Worm (Caenorhabditis elegans) whole organism, L4 larva: ENCODE data around the gene hpo-33.

Experiments used
- F10B5.3 ChIP-seq: sonication (generic microtip); optimal IDR thresholded peaks from 2 replicates; lab custom pipeline; 2016; ENCODE audit warnings: mild to moderate bottlenecking, missing genetic modification characterization, missing compliant biosample characterization
- F37D6.2 ChIP-seq: sonication (generic microtip); optimal IDR thresholded peaks from 2 replicates; lab custom pipeline; 2016; ENCODE audit warnings: mild to moderate bottlenecking, missing genetic modification characterization, missing compliant biosample characterization
- Y105C5A.15 ChIP-seq: fragments of 200-800 bp; sonication (Bioruptor generic); IDR thresholded peaks from 2 replicates; pipeline ENCODE4 v1.3.6; 2022; ENCODE audit warnings: missing genetic modification characterization, missing compliant biosample characterization
- Y48G9A.11 ChIP-seq: fragments of 200-800 bp; sonication (Bioruptor generic); IDR thresholded peaks from 2 replicates; pipeline ENCODE4 v1.3.6; 2022; ENCODE audit warnings: missing genetic modification reagents, missing genetic modification characterization, missing compliant biosample characterization
- aha-1 ChIP-seq: fragments of 150-350 bp; peaks from one replicate; lab custom pipeline; 2014; ENCODE audit warnings: missing biosample characterization, missing genetic modification characterization
- aly-2 ChIP-seq: sonication (generic microtip); optimal IDR thresholded peaks from 2 replicates; lab custom pipeline; 2018; ENCODE audit warnings: missing biosample characterization, missing genetic modification characterization
- ceh-28 ChIP-seq: fragments of 150-350 bp; optimal IDR thresholded peaks from 2 replicates; lab custom pipeline; 2014; ENCODE audit warnings: missing biosample characterization, missing genetic modification reagents, missing genetic modification characterization
- ceh-44 ChIP-seq: fragments of 200-800 bp; sonication (Bioruptor generic); IDR thresholded peaks from 2 replicates; pipeline ENCODE4 v1.3.6; 2022; ENCODE audit warnings: missing genetic modification reagents, missing genetic modification characterization, missing compliant biosample characterization
- daf-16 ChIP-seq, 3 experiments: sonication (generic microtip); optimal IDR thresholded peaks; 2 replicates each; lab custom pipeline; 2016 to 2017; ENCODE audit warnings: missing genetic modification characterization in 3 of 3, missing genetic modification reagents in 3 of 3, mild to moderate bottlenecking in 2 of 3, missing compliant biosample characterization in 2 of 3, missing biosample characterization in 1 of 3, moderate library complexity in 1 of 3
- daf-19 ChIP-seq: fragments of 200-800 bp; sonication (Bioruptor generic); conservative IDR thresholded peaks from 2 replicates; pipeline ENCODE4 v1.3.6; 2022; ENCODE audit warnings: missing genetic modification characterization, missing compliant biosample characterization
- egl-43 ChIP-seq: fragments of 200-800 bp; sonication (Bioruptor generic); IDR thresholded peaks from 2 replicates; pipeline ENCODE4 v1.3.6; 2022; ENCODE audit warnings: missing genetic modification reagents, missing genetic modification characterization, missing compliant biosample characterization
- fkh-10 ChIP-seq: fragments of 150-350 bp; optimal IDR thresholded peaks from 2 replicates; lab custom pipeline; 2014; ENCODE audit warnings: missing biosample characterization, missing genetic modification reagents, missing genetic modification characterization
- fos-1 ChIP-seq: fragments of 150-350 bp; optimal IDR thresholded peaks from 2 replicates; lab custom pipeline; 2014; ENCODE audit warnings: missing biosample characterization, missing genetic modification characterization
- gei-8 ChIP-seq: fragments of 200-800 bp; sonication (Bioruptor generic); optimal IDR thresholded peaks from 2 replicates; lab custom pipeline; 2018; ENCODE audit warnings: mild to moderate bottlenecking, missing genetic modification characterization, missing compliant biosample characterization
- hif-1 ChIP-seq, 2 experiments: sonication (generic microtip); optimal IDR thresholded peaks; 2 replicates each; lab custom pipeline; 2016 to 2017; ENCODE audit warnings: missing compliant biosample characterization in 2 of 2, missing genetic modification characterization in 2 of 2, missing genetic modification reagents in 2 of 2, missing genotype in 2 of 2, mild to moderate bottlenecking in 1 of 2
- hlh-30 ChIP-seq: sonication (generic microtip); optimal IDR thresholded peaks from 2 replicates; lab custom pipeline; 2017; ENCODE audit warnings: antibody characterized with exemption, mild to moderate bottlenecking, missing genetic modification characterization, missing compliant biosample characterization; ENCODE audit not compliant: insufficient read depth
- lin-38 ChIP-seq: fragments of 200-800 bp; sonication (Bioruptor generic); IDR thresholded peaks from 2 replicates; pipeline ENCODE4 v1.3.6; 2022; ENCODE audit warnings: missing genetic modification reagents, missing genetic modification characterization, missing compliant biosample characterization
- lsy-2 ChIP-seq, 2 experiments: fragments of 150-350 bp in 1 of 2; sonication (generic microtip) in 1 of 2; optimal IDR thresholded peaks; 2 replicates each; lab custom pipeline; 2014 to 2017; ENCODE audit warnings: missing biosample characterization in 2 of 2, missing genetic modification characterization in 2 of 2
- madf-5 ChIP-seq, 2 experiments: fragments of 200-800 bp; sonication (Bioruptor generic); IDR thresholded peaks; 2 replicates each; pipeline ENCODE4 v1.3.6; 2022; ENCODE audit warnings: missing compliant biosample characterization in 2 of 2, missing genetic modification characterization in 2 of 2
- mep-1 ChIP-seq: fragments of 150-350 bp; sonication (generic microtip); optimal IDR thresholded peaks from 3 replicates; lab custom pipeline; 2014; ENCODE audit warnings: missing biosample characterization, missing genetic modification characterization
- mes-2 ChIP-seq: sonication (generic microtip); optimal IDR thresholded peaks from 2 replicates; lab custom pipeline; 2016; ENCODE audit warnings: missing genotype, mild to moderate bottlenecking, missing genetic modification characterization, missing compliant biosample characterization; ENCODE audit not compliant: poor library complexity, severe bottlenecking
- mxl-2 ChIP-seq: fragments of 200-800 bp; sonication (Bioruptor generic); conservative IDR thresholded peaks from 2 replicates; pipeline ENCODE4 v1.3.6; 2022; ENCODE audit warnings: missing genetic modification reagents, missing genetic modification characterization, missing compliant biosample characterization
- nhr-11 ChIP-seq: fragments of 150-350 bp; optimal IDR thresholded peaks from 2 replicates; lab custom pipeline; 2014; ENCODE audit warnings: missing biosample characterization, missing genetic modification characterization
- nhr-25 ChIP-seq: sonication (generic microtip); optimal IDR thresholded peaks from 2 replicates; lab custom pipeline; 2017; ENCODE audit warnings: missing genetic modification characterization, mild to moderate bottlenecking, missing compliant biosample characterization, antibody characterized with exemption, moderate library complexity, borderline replicate concordance; ENCODE audit not compliant: insufficient read depth
- nhr-28 ChIP-seq: fragments of 150-350 bp; optimal IDR thresholded peaks from 2 replicates; lab custom pipeline; 2014; ENCODE audit warnings: missing biosample characterization, missing genetic modification characterization
- nhr-41 ChIP-seq: fragments of 200-800 bp; sonication (Bioruptor generic); IDR thresholded peaks from 2 replicates; pipeline ENCODE4 v1.3.6; 2022; ENCODE audit warnings: missing genetic modification reagents, missing genetic modification characterization, missing compliant biosample characterization
- nhr-48 ChIP-seq: sonication (generic microtip); optimal IDR thresholded peaks from 2 replicates; lab custom pipeline; 2016; ENCODE audit warnings: mild to moderate bottlenecking, missing genetic modification characterization, missing compliant biosample characterization
- nhr-6 ChIP-seq: fragments of 150-350 bp; optimal IDR thresholded peaks from 2 replicates; lab custom pipeline; 2014; ENCODE audit warnings: missing biosample characterization, missing genetic modification characterization
- nhr-77 ChIP-seq: fragments of 150-350 bp; optimal IDR thresholded peaks from 2 replicates; lab custom pipeline; 2014; ENCODE audit warnings: missing biosample characterization, missing genetic modification characterization
- rbr-2 ChIP-seq: sonication (generic microtip); optimal IDR thresholded peaks from 2 replicates; lab custom pipeline; 2016; ENCODE audit warnings: missing genotype, missing genetic modification characterization, missing compliant biosample characterization
- spr-1 ChIP-seq: sonication (generic microtip); optimal IDR thresholded peaks from 2 replicates; lab custom pipeline; 2016; ENCODE audit warnings: mild to moderate bottlenecking, missing genetic modification characterization, missing compliant biosample characterization
- tra-1 ChIP-seq: fragments of 200-800 bp; sonication (Bioruptor generic); IDR thresholded peaks from 2 replicates; pipeline ENCODE4 v1.3.6; 2022; ENCODE audit warnings: missing genetic modification reagents, missing genetic modification characterization, missing compliant biosample characterization
- unc-130 ChIP-seq: sonication (generic microtip); optimal IDR thresholded peaks from 2 replicates; lab custom pipeline; 2016; ENCODE audit warnings: missing genetic modification reagents, missing genetic modification characterization, missing compliant biosample characterization
- unc-39 ChIP-seq: sonication (generic microtip); optimal IDR thresholded peaks from 2 replicates; lab custom pipeline; 2017; ENCODE audit warnings: missing biosample characterization, missing genetic modification characterization

The hpo-33 gene

DNA sequence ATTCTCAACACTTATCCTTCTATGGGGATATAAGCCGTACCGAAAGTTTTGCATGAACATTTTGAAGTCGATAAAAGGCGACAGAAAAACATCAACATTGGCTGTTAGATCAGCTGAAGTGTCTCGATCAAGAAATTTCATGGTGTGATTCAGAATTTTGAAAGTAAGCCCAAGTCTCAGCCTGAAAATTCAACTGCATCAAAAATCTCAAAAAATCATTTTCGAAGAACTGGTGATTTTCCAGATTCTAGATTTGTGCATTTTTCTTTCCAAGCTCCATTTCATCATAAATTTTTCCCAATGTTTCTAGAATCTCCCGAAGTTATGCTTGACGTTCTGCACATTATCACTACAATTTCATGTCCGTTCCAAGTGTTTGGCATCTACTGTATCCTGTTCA lies 22.3 kb downstream of the hpo-33 start, which contains the start of gene srh-255:
srh-255 (plus strand) TSS at position 301 of the 400 bp plus-strand sequence.
- no peak for TF ChIP-seq daf-16 (GFP tag; optimal IDR thresholded peaks at IDR 0.05; lab: Kevin White, UChicago)
- no peak for TF ChIP-seq daf-16 (tag; optimal IDR thresholded peaks at IDR 0.05; lab: Kevin White, UChicago)
- no peak for TF ChIP-seq lsy-2 (tag; optimal IDR thresholded peaks at IDR 0.05; lab: Kevin White, UChicago)
- no peak for TF ChIP-seq mxl-2 (GFP tag; lab: Robert Waterston, UW)
- no peak for TF ChIP-seq unc-39 (tag; lab: Kevin White, UChicago)
- TF ChIP-seq gei-8 (GFP tag; lab: Kevin White, UChicago), result no peak
- TF ChIP-seq daf-19 (GFP tag; lab: Robert Waterston, UW), result no peak
- TF ChIP-seq lin-38 (GFP tag; lab: Robert Waterston, UW), result no peak
- no peak for TF ChIP-seq madf-5 (GFP tag; IDR thresholded peaks at IDR 0.05; lab: Robert Waterston, UW)
- TF ChIP-seq egl-43, result no peak
- TF ChIP-seq F37D6.2 (tag; lab: Kevin White, UChicago), result no peak
- TF ChIP-seq spr-1 (tag; lab: Kevin White, UChicago), result no peak
- TF ChIP-seq nhr-41 (GFP tag; lab: Robert Waterston, UW), result no peak
- TF ChIP-seq, all 104 proteins: peak for 0

DNA sequence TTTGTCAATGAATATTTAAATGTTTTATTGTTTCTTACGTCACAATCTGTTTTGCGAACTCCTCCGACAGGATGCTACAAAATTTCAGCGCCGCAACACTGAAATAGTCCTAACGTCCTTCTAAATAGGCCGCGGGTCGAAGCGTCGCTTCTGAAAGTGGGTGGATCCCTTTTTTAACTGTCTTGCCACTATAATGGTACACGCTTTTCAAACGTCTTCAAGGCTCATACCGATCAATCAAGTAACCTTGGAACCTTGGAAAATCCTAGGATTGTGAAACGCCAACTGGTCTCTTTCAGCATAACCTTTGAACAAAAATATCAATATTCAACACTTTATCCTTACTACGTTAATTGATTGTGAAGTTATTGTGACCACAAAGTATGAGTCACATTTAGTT lies 24.3 kb downstream of the hpo-33 start:
- peak; percentile 94 for TF ChIP-seq aha-1
- TF ChIP-seq aly-2 (tag; lab: Kevin White, UChicago), result no peak
- TF ChIP-seq, all 104 proteins: peak for 1

DNA sequence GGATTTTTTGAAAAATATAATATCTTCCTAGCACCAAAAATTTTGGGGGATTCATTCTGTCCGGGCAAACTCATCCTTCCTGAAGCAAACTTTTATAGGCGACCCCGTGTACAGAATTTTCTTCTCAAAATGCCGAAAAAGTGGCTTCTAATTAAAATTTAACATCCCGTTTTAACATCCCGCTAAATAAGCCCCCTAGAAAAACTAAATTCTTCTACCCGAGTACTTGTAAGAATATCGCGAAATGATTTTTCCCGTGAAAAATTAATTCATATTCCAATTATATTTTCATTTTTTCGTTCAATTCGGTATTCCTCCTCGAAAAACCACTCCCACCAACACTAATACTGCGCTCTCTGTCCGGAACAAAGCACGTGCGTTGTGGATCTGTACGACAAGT lies 26.5 kb downstream of the hpo-33 start, which contains the start of gene T05E12.8:
T05E12.8 (plus strand) TSS at position 301 of the 400 bp plus-strand sequence.
- TF ChIP-seq nhr-11 (tag; lab: Kevin White, UChicago), result no peak
- TF ChIP-seq mes-2 (tag; lab: Kevin White, UChicago), result no peak
- no peak for TF ChIP-seq nhr-28 (tag; lab: Kevin White, UChicago)
- TF ChIP-seq nhr-25, result no peak
- TF ChIP-seq hif-1 (tag; optimal IDR thresholded peaks at IDR 0.05; lab: Kevin White, UChicago), result no peak
- TF ChIP-seq fkh-10 (GFP tag; lab: Kevin White, UChicago), result no peak
- TF ChIP-seq tra-1 (GFP tag; lab: Robert Waterston, UW), result no peak

DNA sequence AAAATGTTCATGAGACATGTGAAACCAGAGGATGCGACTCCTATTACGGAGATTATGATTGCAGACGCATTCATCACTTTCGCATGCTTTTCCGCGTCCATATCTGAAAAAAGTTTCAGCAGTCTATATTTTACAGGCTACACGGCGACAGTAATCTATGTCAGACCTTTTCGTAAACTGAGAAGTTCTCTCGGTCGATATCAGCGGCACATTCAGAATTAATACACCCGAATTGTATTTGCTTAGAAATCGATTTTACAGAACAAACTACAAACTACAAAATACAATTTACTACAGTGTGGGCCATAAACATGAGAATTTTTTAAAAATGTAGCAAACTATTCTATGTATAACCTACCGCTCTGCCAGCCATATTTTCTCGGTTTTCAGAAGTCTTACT lies 29.2 kb downstream of the hpo-33 start, which contains the start of gene srbc-14:
srbc-14 (minus strand) TSS at position 101 of the 400 bp plus-strand sequence.
- no peak for TF ChIP-seq spr-1 (tag; lab: Kevin White, UChicago)
- TF ChIP-seq fos-1, result no peak
- TF ChIP-seq daf-19 (GFP tag; lab: Robert Waterston, UW), result no peak
- no peak for TF ChIP-seq hif-1 (tag; optimal IDR thresholded peaks at IDR 0.05; lab: Kevin White, UChicago)
- TF ChIP-seq Y48G9A.11 (GFP tag; lab: Robert Waterston, UW), result no peak
- TF ChIP-seq rbr-2 (tag; lab: Kevin White, UChicago), result no peak
- no peak for TF ChIP-seq ceh-44 (GFP tag; lab: Robert Waterston, UW)
- TF ChIP-seq lin-38 (GFP tag; lab: Robert Waterston, UW), result no peak
- no peak for TF ChIP-seq hlh-30 (tag; lab: Kevin White, UChicago)
- no peak for TF ChIP-seq nhr-77 (tag; lab: Kevin White, UChicago)
- no peak for TF ChIP-seq ceh-28 (tag; lab: Kevin White, UChicago)
- TF ChIP-seq F10B5.3 (tag; lab: Kevin White, UChicago), result no peak
- TF ChIP-seq nhr-48 (tag; lab: Kevin White, UChicago), result no peak
- no peak for TF ChIP-seq mep-1
- TF ChIP-seq nhr-6, result no peak
- TF ChIP-seq unc-130, result no peak
- TF ChIP-seq Y105C5A.15 (GFP tag; lab: Robert Waterston, UW), result no peak
